Worm (Caenorhabditis elegans): ENCODE data around the gene ZK688.1.

ZK688.1 gene

DNA sequence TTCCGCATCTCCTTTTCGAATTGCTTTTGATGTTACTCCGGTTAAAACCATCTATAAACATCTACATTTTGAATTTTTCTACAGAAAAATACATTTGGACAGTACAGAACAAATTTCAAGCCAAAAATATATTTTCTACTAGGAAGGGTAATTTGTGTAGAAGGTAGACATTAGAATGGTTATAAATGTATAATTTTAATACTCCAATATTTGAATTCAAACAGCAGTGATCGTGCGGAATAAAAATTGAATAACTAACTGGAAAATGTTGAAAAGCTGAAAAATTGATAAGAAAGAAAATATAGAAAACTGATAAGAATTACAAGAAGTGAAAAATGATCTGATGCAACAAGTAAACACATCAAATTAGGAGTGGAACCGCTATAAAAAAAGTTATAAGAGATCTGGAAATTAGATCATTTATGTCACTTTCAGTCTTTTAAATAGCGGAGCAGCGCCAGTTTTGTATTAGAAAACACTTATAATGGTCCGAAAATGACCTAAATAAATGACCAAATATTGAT is 37.7 kb downstream of the ZK688.1 start, which contains the start of gene gsto-1:
Gene gsto-1 (minus strand): TSS at position 51 of the 524 bp plus-strand sequence.
- TF ChIP-seq ceh-43 (GFP tag; optimal IDR thresholded peaks at IDR 0.05), result no peak

DNA sequence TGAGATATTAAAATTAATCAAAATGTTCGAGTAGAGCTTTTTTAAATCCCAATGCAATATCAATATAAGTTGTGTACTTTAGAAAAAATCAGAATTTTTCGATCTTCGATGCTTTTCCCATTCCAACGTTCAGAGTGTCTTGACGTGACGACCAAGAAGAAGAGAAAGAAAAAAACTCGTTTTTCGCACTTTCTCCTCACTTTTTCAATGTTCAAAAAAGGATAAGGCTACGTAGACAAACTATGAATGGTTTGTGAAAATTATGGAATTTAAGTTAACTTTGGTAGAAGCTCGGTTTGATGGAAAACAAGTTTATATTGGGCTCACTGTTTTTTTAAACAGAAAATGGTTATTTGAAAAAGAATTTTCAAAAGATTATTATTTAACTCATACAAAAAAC is 38.3 kb downstream of the ZK688.1 start:
- TF ChIP-seq unc-62 (GFP tag; optimal IDR thresholded peaks at IDR 0.05) (no peak), blmp-1 (tag; optimal IDR thresholded peaks at IDR 0.05) (no peak), lin-13 (tag; optimal IDR thresholded peaks at IDR 0.05) (no peak), bed-3 (GFP tag; optimal IDR thresholded peaks at IDR 0.05) (no peak), sptf-1 (tag; optimal IDR thresholded peaks at IDR 0.05) (no peak), mep-1 (tag; optimal IDR thresholded peaks at IDR 0.05) (no peak)

DNA sequence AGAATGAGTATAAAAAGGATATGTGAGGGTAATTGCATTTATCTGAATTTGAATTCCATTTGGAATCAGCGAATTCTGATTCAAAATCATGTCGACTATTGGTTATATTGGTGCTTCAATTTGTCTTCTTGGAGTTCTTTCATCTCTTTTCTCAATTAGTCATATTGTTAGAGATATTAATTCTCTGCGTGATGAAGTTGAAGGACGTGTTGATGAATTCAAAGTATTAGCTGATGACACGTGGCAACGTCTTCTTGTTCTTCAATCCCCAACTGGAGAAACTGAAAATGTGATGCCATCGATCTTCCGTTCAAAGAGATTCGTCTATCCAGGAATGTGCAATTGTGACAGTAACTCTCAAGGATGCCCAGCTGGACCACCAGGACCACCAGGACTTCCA is 39.4 kb downstream of the ZK688.1 start, which contains the start of gene col-90:
Gene col-90 (plus strand): TSS at position 37 of the 400 bp plus-strand sequence.
- TF ChIP-seq lsy-2 (tag; optimal IDR thresholded peaks at IDR 0.05), result no peak
- TF ChIP-seq ceh-43 (GFP tag; optimal IDR thresholded peaks at IDR 0.05), result no peak

DNA sequence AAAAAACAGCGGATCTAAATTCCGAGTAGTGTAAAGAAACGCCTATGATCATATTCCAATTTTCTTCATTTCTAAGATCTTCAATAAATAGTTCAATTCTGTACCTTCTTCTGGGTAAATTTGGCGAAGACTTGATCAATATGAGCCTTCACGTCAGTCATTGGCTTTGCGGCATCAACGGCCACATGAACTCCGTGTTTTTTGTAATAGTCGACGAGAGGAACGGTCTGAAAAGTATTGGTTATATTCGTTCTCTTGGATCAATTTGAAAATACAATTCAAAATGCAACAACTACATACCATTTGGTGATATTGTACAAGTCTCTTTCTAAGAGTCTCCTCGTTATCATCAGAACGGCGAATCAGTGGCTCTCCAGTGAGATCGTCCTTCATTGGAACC is 41.1 kb downstream of the ZK688.1 start:
- no peak for TF ChIP-seq nhr-2 (tag; optimal IDR thresholded peaks at IDR 0.05)
- no peak for TF ChIP-seq nhr-76 (tag; optimal IDR thresholded peaks at IDR 0.05)
- no peak for TF ChIP-seq tbx-8 (GFP tag; optimal IDR thresholded peaks at IDR 0.05)
- no peak for TF ChIP-seq cnd-1 (tag; optimal IDR thresholded peaks at IDR 0.05)
- no peak for TF ChIP-seq snpc-4 (tag; optimal IDR thresholded peaks at IDR 0.05)
- TF ChIP-seq zip-8 (tag; optimal IDR thresholded peaks at IDR 0.05), result no peak
- TF ChIP-seq unc-62 (GFP tag; optimal IDR thresholded peaks at IDR 0.05), result no peak
- no peak for TF ChIP-seq elt-3 (tag; optimal IDR thresholded peaks at IDR 0.05)
- no peak for TF ChIP-seq ces-1 (GFP tag; optimal IDR thresholded peaks at IDR 0.05)
- no peak for TF ChIP-seq pha-4 (tag; optimal IDR thresholded peaks at IDR 0.05)
- TF ChIP-seq drap-1 (GFP tag; optimal IDR thresholded peaks at IDR 0.05), result no peak
- TF ChIP-seq bed-3 (GFP tag; optimal IDR thresholded peaks at IDR 0.05), result no peak
- TF ChIP-seq ham-2 (GFP tag; optimal IDR thresholded peaks at IDR 0.05), result no peak
- TF ChIP-seq lin-32 (GFP tag; optimal IDR thresholded peaks at IDR 0.05), result no peak

DNA sequence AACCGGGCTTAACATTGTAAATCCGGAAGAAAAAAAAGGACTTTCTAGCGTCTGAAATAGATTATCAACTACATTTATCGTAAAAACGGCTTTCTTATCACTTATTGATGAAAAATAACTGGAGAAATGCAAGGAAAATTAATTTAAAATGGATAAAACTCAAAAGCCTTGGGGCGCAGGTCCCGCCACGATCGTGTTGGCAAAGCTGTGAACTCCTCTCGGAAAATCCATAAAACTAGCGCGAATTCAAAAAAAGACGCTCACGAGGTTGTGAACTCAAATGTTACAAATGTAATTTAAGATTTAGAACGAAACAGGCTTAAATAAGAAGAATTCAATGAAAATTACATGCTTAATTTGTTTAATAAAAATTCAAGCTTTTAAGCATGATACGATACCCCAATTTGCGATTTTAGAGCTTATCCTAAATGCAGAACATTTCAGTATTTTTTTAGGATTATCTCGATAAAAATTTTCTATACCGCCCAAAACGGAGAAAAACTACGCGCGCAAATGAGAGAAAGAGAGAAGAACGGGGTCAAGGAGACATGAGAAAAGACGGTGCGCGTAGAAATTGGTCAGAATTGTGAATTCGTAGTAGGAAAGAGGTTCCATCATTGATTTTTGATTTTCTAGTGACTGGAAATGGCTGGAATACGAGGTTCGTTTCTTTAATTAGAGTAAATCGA is 42.9 kb downstream of the ZK688.1 start, which contains the start of gene C29E4.15:
Gene C29E4.15 (plus strand): TSS at position 547 of the 689 bp plus-strand sequence.
- TF ChIP-seq lsy-2 (tag; optimal IDR thresholded peaks at IDR 0.05) (peak; percentile 24), sem-2 (GFP tag; optimal IDR thresholded peaks at IDR 0.05) (no peak), ztf-11 (tag; optimal IDR thresholded peaks at IDR 0.05) (no peak), mep-1 (tag; optimal IDR thresholded peaks at IDR 0.05) (peak; percentile 14), nhr-28 (tag; optimal IDR thresholded peaks at IDR 0.05) (no peak), snpc-4 (tag; optimal IDR thresholded peaks at IDR 0.05) (no peak), ceh-39 (tag; optimal IDR thresholded peaks at IDR 0.05) (no peak), blmp-1 (tag; optimal IDR thresholded peaks at IDR 0.05) (no peak), ceh-83 (GFP tag; optimal IDR thresholded peaks at IDR 0.05) (no peak)

DNA sequence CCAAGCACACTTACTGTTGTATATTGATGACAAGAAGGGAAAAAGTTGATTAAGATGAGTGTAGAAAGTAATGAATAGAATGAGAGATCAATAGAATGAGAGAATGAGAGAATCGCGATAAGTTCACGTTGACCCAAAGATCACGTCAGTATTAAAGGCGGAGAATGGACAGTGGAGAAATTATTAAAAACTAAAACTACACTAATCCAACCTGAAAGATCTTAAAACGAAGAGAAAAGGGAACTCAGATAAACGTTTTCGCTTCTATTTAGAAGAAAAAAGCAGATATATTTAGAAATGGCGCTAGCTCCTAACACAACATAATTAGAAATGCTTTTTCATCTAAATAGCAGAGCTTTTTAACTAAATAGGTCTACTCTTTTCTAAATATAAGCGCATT is 43.8 kb downstream of the ZK688.1 start, which contains the start of gene let-754:
Gene let-754 (minus strand): TSS at position 101 of the 400 bp plus-strand sequence.
- no peak for TF ChIP-seq nhr-12 (tag; optimal IDR thresholded peaks at IDR 0.05)
- TF ChIP-seq drap-1 (GFP tag; optimal IDR thresholded peaks at IDR 0.05), result no peak
- no peak for TF ChIP-seq blmp-1 (tag; optimal IDR thresholded peaks at IDR 0.05)

DNA sequence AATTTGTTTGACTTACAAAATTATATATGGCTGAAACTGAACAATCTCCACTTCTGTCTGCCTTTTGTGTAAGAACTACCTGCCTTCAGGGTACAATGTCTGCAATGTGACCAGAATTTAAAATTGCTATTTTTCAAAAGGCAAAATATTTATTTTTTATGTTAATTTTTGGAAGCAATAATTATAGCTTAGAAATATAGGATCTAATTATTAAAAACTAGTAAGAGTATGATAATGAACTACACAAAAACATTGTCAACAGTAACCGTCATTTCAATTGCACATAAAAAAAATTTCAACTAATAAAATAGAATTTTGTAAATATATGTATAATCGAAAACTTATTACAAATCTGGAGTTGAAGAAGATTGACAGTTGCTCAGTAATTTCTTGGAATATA is 47.6 kb downstream of the ZK688.1 start, which contains the start of gene C29E4.9:
Gene C29E4.9 (minus strand): TSS at position 101 of the 400 bp plus-strand sequence.
- TF ChIP-seq snpc-4 (tag; optimal IDR thresholded peaks at IDR 0.05) (no peak), sem-2 (GFP tag; optimal IDR thresholded peaks at IDR 0.05) (no peak), mep-1 (tag; optimal IDR thresholded peaks at IDR 0.05) (no peak), nhr-2 (tag; optimal IDR thresholded peaks at IDR 0.05) (no peak), lsy-2 (tag; optimal IDR thresholded peaks at IDR 0.05) (no peak), lin-32 (GFP tag; optimal IDR thresholded peaks at IDR 0.05) (no peak), M03D4.4 (tag; optimal IDR thresholded peaks at IDR 0.05) (no peak), nhr-76 (tag; optimal IDR thresholded peaks at IDR 0.05) (no peak), ceh-39 (tag; optimal IDR thresholded peaks at IDR 0.05) (no peak), blmp-1 (tag; optimal IDR thresholded peaks at IDR 0.05) (no peak), elt-1 (tag; optimal IDR thresholded peaks at IDR 0.05; ENCODE audit: borderline replicate concordance, insufficient read depth) (no peak), flh-1 (GFP tag; optimal IDR thresholded peaks at IDR 0.05) (no peak), sptf-1 (tag; optimal IDR thresholded peaks at IDR 0.05) (no peak), lin-13 (tag; optimal IDR thresholded peaks at IDR 0.05) (no peak), elt-3 (tag; optimal IDR thresholded peaks at IDR 0.05) (no peak), ces-1 (GFP tag; optimal IDR thresholded peaks at IDR 0.05) (no peak), nhr-237 (tag; optimal IDR thresholded peaks at IDR 0.05) (no peak), ham-2 (GFP tag; optimal IDR thresholded peaks at IDR 0.05) (no peak)
